Worm (Caenorhabditis elegans): ENCODE results near the gene W02B8.1.

W02B8.1 gene

DNA sequence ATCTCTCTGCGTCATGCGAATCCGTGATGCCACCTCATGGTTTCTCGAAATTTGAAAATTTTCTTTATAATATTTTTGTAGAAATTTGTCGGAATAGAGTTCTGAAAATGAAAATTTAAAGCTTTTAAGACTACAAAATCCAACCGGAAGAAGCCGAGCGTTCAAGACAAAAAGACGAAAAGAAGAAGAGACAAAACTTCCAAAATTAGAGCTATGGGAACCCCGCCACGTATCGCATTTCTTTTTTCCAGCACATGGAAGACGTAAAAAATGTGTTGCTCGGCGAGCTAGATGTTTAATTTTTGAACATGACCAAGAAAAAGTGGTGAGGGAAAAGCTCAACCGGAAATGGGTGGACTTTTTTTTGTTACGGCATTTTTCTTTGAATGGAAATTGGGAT, at the start of gene W02B8.1:
W02B8.1 (minus strand) TSS at position 101 of the 400 bp plus-strand sequence.
- TF ChIP-seq him-1 (tag; optimal IDR thresholded peaks at IDR 0.05) (no peak), dao-5 (tag; optimal IDR thresholded peaks at IDR 0.05) (no peak), W03F9.2 (tag; optimal IDR thresholded peaks at IDR 0.05) (no peak)

DNA sequence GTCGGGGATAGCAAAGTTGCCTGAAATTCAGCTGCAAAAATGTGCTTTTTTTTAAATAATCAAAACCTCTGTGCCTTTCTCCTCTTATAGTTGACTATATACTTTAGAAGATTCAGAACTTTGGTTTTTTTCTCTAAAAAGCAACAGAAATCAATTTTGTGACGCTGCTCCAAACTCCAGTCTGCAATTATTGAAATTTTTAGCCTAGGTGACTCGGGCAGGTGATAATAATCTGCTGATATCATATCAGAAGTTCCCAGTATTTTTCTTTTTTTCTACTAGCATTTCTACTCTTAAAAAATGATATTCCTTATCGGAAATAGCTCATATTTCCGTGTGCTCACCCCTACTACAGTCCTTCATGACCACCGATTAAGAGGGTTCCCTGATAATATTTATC, 47.4 kb upstream of the W02B8.1 start, which contains the start of gene sre-44:
sre-44 (plus strand) TSS at position 301 of the 400 bp plus-strand sequence.
- TF ChIP-seq W03F9.2 (tag; optimal IDR thresholded peaks at IDR 0.05) (no peak), him-1 (tag; optimal IDR thresholded peaks at IDR 0.05) (no peak), dao-5 (tag; optimal IDR thresholded peaks at IDR 0.05) (no peak)

DNA sequence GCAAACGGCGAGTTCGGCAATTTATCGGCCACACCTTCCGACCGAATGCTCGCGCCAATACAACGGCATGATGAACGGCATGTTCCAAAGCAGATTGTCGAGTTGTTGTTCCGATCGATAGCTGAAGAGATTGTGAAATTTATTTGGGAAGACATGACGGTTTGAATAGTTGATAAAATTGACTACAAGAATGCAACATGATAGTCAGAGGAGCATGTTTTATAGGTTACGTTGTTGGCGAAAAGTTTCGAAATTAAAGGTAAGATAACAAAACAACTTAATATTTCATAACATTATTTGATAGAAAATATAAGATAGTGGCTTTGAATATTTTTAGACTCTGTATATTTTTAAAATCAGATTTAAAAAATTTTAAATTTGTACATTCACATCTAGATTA, 43.6 kb upstream of the W02B8.1 start:
- TF ChIP-seq dao-5 (tag; optimal IDR thresholded peaks at IDR 0.05) (no peak), him-1 (tag; optimal IDR thresholded peaks at IDR 0.05) (no peak), W03F9.2 (tag; optimal IDR thresholded peaks at IDR 0.05) (no peak)

DNA sequence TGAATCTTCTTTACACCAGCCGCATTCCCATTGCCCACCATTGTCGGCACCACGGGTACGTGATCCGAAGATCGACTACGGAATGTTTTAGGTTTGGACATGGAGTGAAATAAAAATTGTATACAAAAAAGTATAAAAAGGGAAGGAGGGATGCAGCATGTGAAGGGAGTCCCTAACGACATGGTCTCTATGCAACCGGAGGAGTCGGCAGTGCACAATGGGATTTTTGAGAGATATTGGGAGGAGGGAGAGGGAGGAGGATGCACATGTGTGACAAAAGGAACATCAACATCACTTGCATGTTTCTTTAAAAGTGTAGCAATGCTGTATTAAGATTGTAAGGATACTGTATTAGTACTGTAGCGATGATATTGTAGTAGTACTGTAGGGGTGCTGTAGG, 37.6 kb upstream of the W02B8.1 start, which contains the start of gene W07G1.1:
W07G1.1 (minus strand) TSS at position 101 of the 400 bp plus-strand sequence.
- TF ChIP-seq W03F9.2 (tag; optimal IDR thresholded peaks at IDR 0.05), result no peak
- TF ChIP-seq dao-5 (tag; optimal IDR thresholded peaks at IDR 0.05), result no peak
- no peak for TF ChIP-seq him-1 (tag; optimal IDR thresholded peaks at IDR 0.05)

DNA sequence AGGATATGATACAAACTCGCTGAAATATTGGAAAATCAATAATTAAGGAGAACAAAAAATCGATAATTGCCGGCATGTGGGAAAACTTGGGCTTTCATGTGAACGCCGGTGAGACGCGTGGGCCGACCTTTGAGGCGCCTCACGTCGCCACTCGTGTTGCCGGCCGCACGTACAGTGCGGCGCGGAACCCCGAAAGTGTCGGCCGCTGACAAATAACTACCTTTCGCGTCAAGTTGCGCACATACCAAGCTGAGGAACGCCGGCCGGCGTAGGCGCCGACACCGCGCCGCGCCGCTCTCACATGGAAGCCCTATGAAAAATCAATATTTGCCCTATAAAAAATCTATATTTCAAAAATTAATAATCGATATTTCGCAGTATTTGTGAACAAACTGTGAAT, 36.4 kb upstream of the W02B8.1 start:
- TF ChIP-seq W03F9.2 (tag; optimal IDR thresholded peaks at IDR 0.05) (no peak), him-1 (tag; optimal IDR thresholded peaks at IDR 0.05) (no peak), dao-5 (tag; optimal IDR thresholded peaks at IDR 0.05) (no peak)

DNA sequence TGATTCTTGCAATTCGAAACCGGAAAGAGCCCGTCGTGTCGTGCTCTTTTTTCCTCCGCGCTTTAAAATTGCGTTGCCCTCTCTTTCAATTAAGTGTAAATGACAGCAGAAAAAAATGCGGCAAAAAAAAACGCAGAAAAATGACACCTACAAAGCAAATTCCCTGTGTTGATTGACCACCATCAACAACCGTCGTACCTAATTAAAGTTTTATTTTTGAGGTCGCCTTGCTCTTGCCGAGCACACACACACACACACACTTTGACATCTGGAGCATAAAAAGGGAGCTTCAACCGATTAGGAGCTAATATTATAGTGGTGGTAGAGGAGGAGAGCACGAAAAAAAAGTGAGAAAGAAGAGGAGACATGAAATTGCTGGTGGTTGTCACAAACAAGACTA, 34.0 kb upstream of the W02B8.1 start:
- TF ChIP-seq W03F9.2 (tag; optimal IDR thresholded peaks at IDR 0.05) (no peak), him-1 (tag; optimal IDR thresholded peaks at IDR 0.05) (no peak), dao-5 (tag; optimal IDR thresholded peaks at IDR 0.05) (no peak)

DNA sequence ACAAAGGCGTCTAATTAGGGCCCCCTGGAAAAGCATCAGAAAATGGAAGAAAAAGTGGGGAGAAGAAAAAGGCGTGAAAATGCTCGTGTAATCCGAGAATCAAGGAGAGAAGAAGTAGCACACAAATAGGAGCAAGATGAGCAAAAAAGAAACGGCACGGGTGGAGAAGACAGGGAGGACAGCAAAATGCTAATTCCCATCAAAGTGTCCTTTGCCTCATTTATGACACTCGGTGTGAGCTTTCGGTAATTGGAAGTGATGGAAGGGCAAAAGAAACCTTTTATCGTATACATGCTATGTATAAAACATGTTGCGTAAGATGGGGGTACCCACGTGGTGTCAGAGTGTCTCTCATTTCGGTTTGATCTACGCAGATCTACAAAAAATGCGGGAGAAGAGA, 31.6 kb upstream of the W02B8.1 start:
- TF ChIP-seq W03F9.2 (tag; optimal IDR thresholded peaks at IDR 0.05), result no peak

DNA sequence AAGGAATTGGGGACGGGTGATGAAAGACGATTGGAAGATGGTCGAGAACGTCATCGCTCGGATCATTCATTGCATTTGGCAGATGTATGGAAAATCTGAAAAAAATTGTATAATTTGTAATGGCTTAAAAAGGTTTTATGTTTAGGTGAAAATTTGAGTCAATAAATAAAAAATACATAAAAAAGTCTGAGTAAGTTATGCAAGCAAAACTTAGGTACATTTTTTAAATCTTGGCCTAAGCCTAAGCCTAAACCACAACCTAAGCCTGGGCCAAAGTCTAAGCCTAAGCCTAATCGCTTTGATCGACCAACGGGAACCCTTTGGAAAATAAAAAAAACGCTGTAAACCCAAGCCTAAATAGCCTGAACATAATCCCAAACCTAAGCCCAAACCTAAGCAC, 30.0 kb upstream of the W02B8.1 start, which contains the start of gene hot-3:
hot-3 (minus strand) TSS at position 101 of the 400 bp plus-strand sequence.
- TF ChIP-seq dao-5 (tag; optimal IDR thresholded peaks at IDR 0.05) (no peak), W03F9.2 (tag; optimal IDR thresholded peaks at IDR 0.05) (no peak), him-1 (tag; optimal IDR thresholded peaks at IDR 0.05) (no peak)

DNA sequence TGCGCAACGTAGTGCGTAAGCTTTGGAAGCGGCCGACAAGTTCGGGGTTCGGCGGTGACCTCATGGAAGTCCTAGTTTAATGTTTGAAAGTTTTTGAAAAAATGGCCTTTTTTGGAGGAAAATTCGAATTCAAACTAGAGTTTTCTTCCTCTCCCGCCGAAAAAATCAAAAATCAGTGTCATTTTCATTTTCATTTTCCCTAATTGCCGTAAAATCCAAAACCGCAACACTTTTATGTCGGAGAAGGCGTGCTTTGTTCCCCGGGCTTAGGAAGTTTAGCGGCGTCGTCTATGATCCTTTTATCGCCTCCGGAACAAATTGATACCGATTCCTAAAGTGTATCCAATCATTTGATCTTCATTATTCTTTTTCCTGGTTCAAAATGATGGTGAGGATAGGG, 23.0 kb upstream of the W02B8.1 start, which contains the start of gene mltn-5:
mltn-5 (plus strand) TSS at position 301 of the 400 bp plus-strand sequence.
- no peak for TF ChIP-seq W03F9.2 (tag; optimal IDR thresholded peaks at IDR 0.05)
- no peak for TF ChIP-seq him-1 (tag; optimal IDR thresholded peaks at IDR 0.05)
- no peak for TF ChIP-seq dao-5 (tag; optimal IDR thresholded peaks at IDR 0.05)

DNA sequence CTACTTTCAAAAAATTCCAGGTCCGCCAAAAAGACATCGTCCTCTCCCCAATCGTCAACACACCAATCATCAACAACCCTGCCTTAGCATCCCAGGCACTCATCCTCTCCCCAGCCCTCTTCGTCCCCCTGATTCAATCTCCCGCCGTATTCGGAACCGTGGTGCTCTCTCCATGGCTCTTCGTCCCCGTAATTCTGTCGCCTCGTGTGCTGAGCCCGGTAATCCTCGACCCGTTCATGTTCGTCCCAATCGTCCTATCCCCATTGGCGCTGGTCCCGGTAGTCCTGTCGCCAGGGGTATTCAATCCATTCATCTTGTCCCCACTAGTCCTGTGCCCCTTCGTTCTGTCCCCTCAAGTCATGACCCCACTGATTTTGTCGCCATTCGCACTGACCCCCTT, 17.2 kb upstream of the W02B8.1 start:
- no peak for TF ChIP-seq him-1 (tag; optimal IDR thresholded peaks at IDR 0.05)
- TF ChIP-seq dao-5 (tag; optimal IDR thresholded peaks at IDR 0.05), result no peak
- no peak for TF ChIP-seq W03F9.2 (tag; optimal IDR thresholded peaks at IDR 0.05)

DNA sequence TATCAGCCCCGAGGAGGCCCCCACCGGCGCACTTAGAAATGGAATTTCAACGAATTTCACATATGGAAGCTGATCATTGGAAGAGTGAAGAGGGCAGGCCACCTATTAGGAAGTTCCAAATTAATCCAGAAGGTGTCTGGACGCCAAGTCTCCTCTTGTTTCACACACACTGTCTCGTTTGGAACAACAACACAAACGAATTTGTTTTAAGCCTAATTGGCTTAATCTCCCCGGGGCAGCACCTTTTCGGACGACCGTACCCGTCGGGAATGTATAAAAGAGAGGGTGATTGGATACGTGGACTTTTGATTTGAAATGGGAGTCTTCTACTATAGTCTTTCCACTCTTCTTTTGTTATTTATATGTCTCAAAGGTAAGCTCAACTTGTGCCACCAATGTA, 14.1 kb upstream of the W02B8.1 start, which contains the start of gene mltn-3:
mltn-3 (plus strand) TSS at position 301 of the 400 bp plus-strand sequence.
- TF ChIP-seq W03F9.2 (tag; optimal IDR thresholded peaks at IDR 0.05) (no peak), him-1 (tag; optimal IDR thresholded peaks at IDR 0.05) (no peak), dao-5 (tag; optimal IDR thresholded peaks at IDR 0.05) (no peak)

DNA sequence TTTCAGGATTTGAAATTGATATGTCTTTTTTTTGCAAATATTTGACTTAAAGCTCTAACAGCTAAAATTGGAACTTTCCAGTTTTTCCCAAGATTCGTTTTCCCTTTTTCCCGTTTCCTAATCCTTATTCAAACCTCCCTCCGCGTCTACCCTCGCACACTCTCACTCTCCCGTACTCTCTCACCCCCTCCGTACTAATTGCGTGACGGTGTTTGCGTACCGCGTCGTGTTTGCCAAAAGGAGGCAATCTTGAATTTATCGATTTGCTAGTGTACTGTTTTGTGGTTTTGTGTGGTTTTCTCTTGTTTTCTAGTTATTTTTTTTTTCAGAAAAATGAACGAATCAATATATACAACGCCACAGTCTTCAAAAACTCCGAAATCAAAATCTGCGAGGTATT, 6.7 kb upstream of the W02B8.1 start, which contains the start of gene citk-1:
citk-1 (plus strand) TSS at position 323 of the 400 bp plus-strand sequence.
- TF ChIP-seq him-1 (tag; optimal IDR thresholded peaks at IDR 0.05), result peak; percentile 43
- no peak for TF ChIP-seq dao-5 (tag; optimal IDR thresholded peaks at IDR 0.05)
- TF ChIP-seq W03F9.2 (tag; optimal IDR thresholded peaks at IDR 0.05), result no peak

DNA sequence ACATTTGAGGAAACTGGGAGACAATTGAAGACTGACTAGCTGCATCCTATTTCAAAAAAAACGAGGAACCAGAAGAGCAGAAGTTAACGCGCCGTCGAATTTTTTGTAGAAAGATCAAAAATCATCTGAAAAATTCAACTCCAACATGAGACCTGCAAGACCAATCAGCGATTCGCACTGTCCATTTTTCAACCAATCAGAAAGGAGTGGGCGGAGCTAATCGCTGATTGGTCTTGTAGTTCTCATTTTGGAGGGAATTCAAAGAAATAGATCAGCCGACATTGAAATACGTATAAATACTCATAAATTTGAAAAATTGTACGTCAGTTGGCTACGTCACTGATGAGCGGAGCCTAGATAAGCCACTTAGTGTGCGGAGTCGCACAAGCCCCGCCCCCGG, 5.7 kb upstream of the W02B8.1 start:
- TF ChIP-seq him-1 (tag; optimal IDR thresholded peaks at IDR 0.05), result no peak
- TF ChIP-seq W03F9.2 (tag; optimal IDR thresholded peaks at IDR 0.05), result no peak
- TF ChIP-seq dao-5 (tag; optimal IDR thresholded peaks at IDR 0.05), result no peak

DNA sequence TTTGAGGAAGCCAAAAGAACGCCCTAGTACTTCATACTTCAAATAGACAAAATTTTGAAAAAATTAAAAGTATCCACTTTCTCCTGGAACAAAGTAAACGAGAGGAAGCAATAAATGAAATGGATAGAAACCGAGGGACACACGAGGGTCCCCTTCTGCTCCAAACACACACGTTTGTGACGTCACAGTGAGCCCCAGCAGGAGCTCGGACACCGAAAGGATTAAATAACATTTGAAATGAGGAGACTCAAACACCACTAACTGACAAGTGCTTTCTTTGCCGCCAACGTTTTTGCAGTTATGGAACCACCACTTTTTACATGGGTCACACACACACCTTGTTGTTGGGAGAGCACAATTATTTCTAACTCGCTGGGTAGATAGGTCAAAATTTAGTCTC, 1.6 kb upstream of the W02B8.1 start:
- TF ChIP-seq W03F9.2 (tag; optimal IDR thresholded peaks at IDR 0.05), result no peak
- no peak for TF ChIP-seq him-1 (tag; optimal IDR thresholded peaks at IDR 0.05)
- TF ChIP-seq dao-5 (tag; optimal IDR thresholded peaks at IDR 0.05), result no peak

DNA sequence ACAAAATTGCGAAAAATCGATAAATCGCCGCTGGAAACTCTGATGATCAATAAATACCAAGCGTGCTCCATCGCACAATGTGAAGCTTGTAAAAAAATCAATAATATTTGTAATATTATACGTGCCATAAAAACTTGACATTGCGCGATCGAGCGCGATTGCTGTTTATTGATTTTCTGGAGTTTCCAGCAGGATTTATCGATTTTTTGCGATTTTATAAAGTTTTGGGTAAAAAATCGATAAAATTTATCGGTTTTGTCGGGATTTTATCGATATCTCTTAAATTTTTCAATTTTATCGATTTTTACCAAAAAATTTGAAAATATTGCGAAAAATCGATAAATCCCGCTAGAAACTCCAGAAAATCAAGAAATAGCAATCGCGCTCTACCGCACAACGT, 2.1 kb downstream of the W02B8.1 start:
- no peak for TF ChIP-seq W03F9.2 (tag; optimal IDR thresholded peaks at IDR 0.05)
- no peak for TF ChIP-seq dao-5 (tag; optimal IDR thresholded peaks at IDR 0.05)
- TF ChIP-seq him-1 (tag; optimal IDR thresholded peaks at IDR 0.05), result no peak

Measured in whole organism, L4/young adult.